Worm (Caenorhabditis elegans) whole organism, early embryonic: ENCODE measurements around the gene enri-1.

ENCODE experiments used
- B0310.2 ChIP-seq: sonication (generic microtip); optimal IDR thresholded peaks from 2 replicates; lab custom pipeline; 2016; ENCODE audit warnings: mild to moderate bottlenecking, missing genetic modification characterization, missing compliant biosample characterization
- F13C5.2 ChIP-seq: sonication (generic microtip); optimal IDR thresholded peaks from 2 replicates; lab custom pipeline; 2017; ENCODE audit warnings: mild to moderate bottlenecking, missing genetic modification characterization, inconsistent platforms, missing compliant biosample characterization
- aly-1 ChIP-seq: sonication (generic microtip); optimal IDR thresholded peaks from 2 replicates; lab custom pipeline; 2016; ENCODE audit warnings: missing genetic modification characterization, missing compliant biosample characterization
- ama-1 ChIP-seq: fragments of 150-350 bp; optimal IDR thresholded peaks from 2 replicates; lab custom pipeline; 2014
- ceh-13 ChIP-seq: fragments of 200-800 bp; sonication (Bioruptor generic); optimal IDR thresholded peaks from 2 replicates; lab custom pipeline; 2018; ENCODE audit warnings: mild to moderate bottlenecking, missing genetic modification characterization, missing compliant biosample characterization
- ceh-36 ChIP-seq: sonication (generic microtip); optimal IDR thresholded peaks from 2 replicates; lab custom pipeline; 2016; ENCODE audit warnings: missing genetic modification characterization, inconsistent platforms, missing compliant biosample characterization
- ets-7 ChIP-seq: sonication (generic microtip); optimal IDR thresholded peaks from 2 replicates; lab custom pipeline; 2016; ENCODE audit warnings: missing genotype, missing genetic modification characterization, missing compliant biosample characterization
- flt-1 ChIP-seq: fragments of 200-800 bp; sonication (Bioruptor generic); IDR thresholded peaks from 2 replicates; pipeline ENCODE4 v1.3.6; 2022; ENCODE audit warnings: missing genetic modification characterization, missing compliant biosample characterization
- hmbx-1 ChIP-seq: sonication (generic microtip); optimal IDR thresholded peaks from 2 replicates; lab custom pipeline; 2016; ENCODE audit warnings: mild to moderate bottlenecking, missing genetic modification characterization, missing compliant biosample characterization
- hmg-4 ChIP-seq: fragments of 200-800 bp; sonication (Bioruptor generic); optimal IDR thresholded peaks from 2 replicates; lab custom pipeline; 2018; ENCODE audit warnings: mild to moderate bottlenecking, missing genetic modification characterization, missing compliant biosample characterization
- hnd-1 ChIP-seq: sonication (generic microtip); optimal IDR thresholded peaks from 2 replicates; lab custom pipeline; 2016; ENCODE audit warnings: missing genetic modification characterization, missing compliant biosample characterization
- pes-1 ChIP-seq: fragments of 200-800 bp; sonication (Bioruptor generic); IDR thresholded peaks from 2 replicates; pipeline ENCODE4 v1.3.6; 2022; ENCODE audit warnings: missing genetic modification reagents, missing genetic modification characterization, missing compliant biosample characterization
- scrt-1 ChIP-seq: fragments of 200-800 bp; sonication (Bioruptor generic); IDR thresholded peaks from 2 replicates; pipeline ENCODE4 v1.3.6; 2022; ENCODE audit warnings: missing genetic modification characterization, missing compliant biosample characterization
- sea-1 ChIP-seq: fragments of 200-800 bp; sonication (Bioruptor generic); conservative IDR thresholded peaks from 2 replicates; pipeline ENCODE4 v1.3.6; 2022; ENCODE audit warnings: missing genetic modification characterization, missing compliant biosample characterization
- tbx-11 ChIP-seq: fragments of 200-800 bp; sonication (Bioruptor generic); IDR thresholded peaks from 2 replicates; pipeline ENCODE4 v1.3.6; 2022; ENCODE audit warnings: missing genetic modification characterization, missing compliant biosample characterization
- tbx-37 ChIP-seq: fragments of 200-800 bp; sonication (Bioruptor generic); conservative IDR thresholded peaks from 2 replicates; pipeline ENCODE4 v1.3.6; 2022; ENCODE audit warnings: missing genetic modification reagents, missing genetic modification characterization, missing compliant biosample characterization
- tra-4 ChIP-seq: sonication (generic microtip); optimal IDR thresholded peaks from 2 replicates; lab custom pipeline; 2017; ENCODE audit warnings: missing genetic modification characterization, missing compliant biosample characterization

enri-1 gene

ce11 chrII:2336177-2336576 is 5.2 kb downstream of the enri-1 start:
- no peak for TF ChIP-seq hmbx-1
- TF ChIP-seq ceh-36 (tag; lab: Kevin White, UChicago): peak; percentile 71

DNA sequence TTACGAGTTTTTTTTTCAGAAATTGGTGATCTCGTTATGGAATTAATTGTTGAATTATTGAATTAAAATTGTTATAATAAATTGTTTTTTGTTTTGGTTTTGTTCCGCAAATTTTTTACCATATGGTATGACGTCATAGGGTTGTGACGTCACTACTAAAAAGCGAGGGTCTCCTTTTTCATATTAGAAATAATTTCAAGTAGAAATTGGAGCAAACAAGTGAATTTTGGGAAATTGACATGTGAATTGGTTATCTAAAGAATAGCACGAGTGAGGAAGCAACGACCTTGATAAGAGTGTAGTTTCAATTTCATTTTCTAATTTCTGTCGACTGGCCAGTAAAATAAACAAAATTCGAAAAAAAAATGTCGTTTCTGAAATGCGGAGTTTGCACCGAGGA is 5.8 kb downstream of the enri-1 start, which contains the start of gene F43C11.7:
Gene F43C11.7 (plus strand): TSS at position 326 of the 400 bp plus-strand sequence.
- TF ChIP-seq tbx-11: no peak
- no peak for TF ChIP-seq B0310.2 (tag; lab: Kevin White, UChicago)
- TF ChIP-seq sea-1 (GFP tag; lab: Robert Waterston, UW): no peak
- no peak for TF ChIP-seq ceh-36 (tag; lab: Kevin White, UChicago)
- no peak for TF ChIP-seq hmg-4
- TF ChIP-seq tbx-37 (GFP tag; lab: Robert Waterston, UW): no peak
- no peak for TF ChIP-seq flt-1 (GFP tag; lab: Robert Waterston, UW)
- no peak for TF ChIP-seq F13C5.2 (tag; lab: Kevin White, UChicago)
- TF ChIP-seq pes-1 (GFP tag; lab: Robert Waterston, UW): no peak
- no peak for TF ChIP-seq ama-1
- no peak for TF ChIP-seq ets-7

- TF ChIP-seq sea-1 (GFP tag; lab: Robert Waterston, UW): no peak
- no peak for TF ChIP-seq ceh-13 (GFP tag; lab: Kevin White, UChicago)
- no peak for TF ChIP-seq ceh-36 (tag; lab: Kevin White, UChicago)
- no peak for TF ChIP-seq scrt-1 (GFP tag; lab: Robert Waterston, UW)
- TF ChIP-seq hnd-1: no peak
- no peak for TF ChIP-seq hmg-4
- no peak for TF ChIP-seq F13C5.2 (tag; lab: Kevin White, UChicago)
- TF ChIP-seq tra-4 (tag; lab: Kevin White, UChicago): no peak
- TF ChIP-seq tbx-11: no peak
- no peak for TF ChIP-seq flt-1 (GFP tag; lab: Robert Waterston, UW)
- TF ChIP-seq pes-1 (GFP tag; lab: Robert Waterston, UW): no peak
- TF ChIP-seq hmbx-1: no peak
- TF ChIP-seq ets-7: no peak
These were observed 9.2 kb downstream of the enri-1 start, which contains the start of gene F43C11.8 for ce11 chrII:2332220-2332619. Gene F43C11.8, plus strand, starts transcription at chrII:2332520.

DNA sequence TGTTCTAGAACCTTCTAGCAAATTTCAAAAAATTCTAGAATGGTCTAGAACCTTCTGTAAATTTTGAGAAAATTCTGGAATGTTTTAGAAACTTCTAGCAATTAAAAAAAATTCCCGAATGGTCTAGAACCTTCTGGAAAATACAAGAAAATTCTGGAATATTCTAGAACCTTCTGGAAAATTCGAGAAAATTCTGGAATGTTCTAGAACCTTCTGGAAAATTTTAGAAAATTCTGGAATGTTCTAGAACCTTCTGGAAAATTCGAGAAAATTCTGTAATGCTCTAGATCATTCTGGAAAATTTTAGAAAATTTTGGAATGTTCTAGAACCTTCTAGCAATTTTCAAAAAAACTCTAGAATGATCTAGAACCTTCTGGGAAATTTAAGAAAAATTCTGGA is 11.0 kb downstream of the enri-1 start:
- TF ChIP-seq pes-1 (GFP tag; lab: Robert Waterston, UW): no peak
- no peak for TF ChIP-seq F13C5.2 (tag; lab: Kevin White, UChicago)
- TF ChIP-seq ama-1: no peak
- TF ChIP-seq ets-7: no peak

- no peak for TF ChIP-seq scrt-1 (GFP tag; lab: Robert Waterston, UW)
- TF ChIP-seq hmg-4: no peak
- no peak for TF ChIP-seq flt-1 (GFP tag; lab: Robert Waterston, UW)
- no peak for TF ChIP-seq ceh-36 (tag; lab: Kevin White, UChicago)
- no peak for TF ChIP-seq hnd-1
- no peak for TF ChIP-seq ceh-13 (GFP tag; lab: Kevin White, UChicago)
- no peak for TF ChIP-seq tra-4 (tag; lab: Kevin White, UChicago)
- no peak for TF ChIP-seq aly-1 (tag; lab: Kevin White, UChicago)
- TF ChIP-seq sea-1 (GFP tag; lab: Robert Waterston, UW): no peak
- TF ChIP-seq pes-1 (GFP tag; lab: Robert Waterston, UW): no peak
- TF ChIP-seq ets-7: no peak
- TF ChIP-seq hmbx-1: no peak
- no peak for TF ChIP-seq tbx-11
These were observed 12.4 kb downstream of the enri-1 start, which contains the start of the genes ZK1240.8 and ZK1240.1 for ce11 chrII:2328963-2329442. Gene ZK1240.8, minus strand, starts transcription at chrII:2329063. Gene ZK1240.1, plus strand, starts transcription at chrII:2329392.

- TF ChIP-seq B0310.2 (tag; lab: Kevin White, UChicago) (no peak), tbx-37 (GFP tag; lab: Robert Waterston, UW) (no peak), ets-7 (no peak), aly-1 (tag; lab: Kevin White, UChicago) (no peak), hmbx-1 (no peak), hmg-4 (no peak), flt-1 (GFP tag; lab: Robert Waterston, UW) (no peak), pes-1 (GFP tag; lab: Robert Waterston, UW) (no peak), ama-1 (no peak), F13C5.2 (tag; lab: Kevin White, UChicago) (no peak), tra-4 (tag; lab: Kevin White, UChicago) (no peak), sea-1 (GFP tag; lab: Robert Waterston, UW) (no peak), ceh-36 (tag; lab: Kevin White, UChicago) (no peak), hnd-1 (no peak)
These were observed 16.5 kb downstream of the enri-1 start, which contains the start of gene ZK1240.11 for ce11 chrII:2324956-2325355. Gene ZK1240.11, plus strand, starts transcription at chrII:2325256.

DNA sequence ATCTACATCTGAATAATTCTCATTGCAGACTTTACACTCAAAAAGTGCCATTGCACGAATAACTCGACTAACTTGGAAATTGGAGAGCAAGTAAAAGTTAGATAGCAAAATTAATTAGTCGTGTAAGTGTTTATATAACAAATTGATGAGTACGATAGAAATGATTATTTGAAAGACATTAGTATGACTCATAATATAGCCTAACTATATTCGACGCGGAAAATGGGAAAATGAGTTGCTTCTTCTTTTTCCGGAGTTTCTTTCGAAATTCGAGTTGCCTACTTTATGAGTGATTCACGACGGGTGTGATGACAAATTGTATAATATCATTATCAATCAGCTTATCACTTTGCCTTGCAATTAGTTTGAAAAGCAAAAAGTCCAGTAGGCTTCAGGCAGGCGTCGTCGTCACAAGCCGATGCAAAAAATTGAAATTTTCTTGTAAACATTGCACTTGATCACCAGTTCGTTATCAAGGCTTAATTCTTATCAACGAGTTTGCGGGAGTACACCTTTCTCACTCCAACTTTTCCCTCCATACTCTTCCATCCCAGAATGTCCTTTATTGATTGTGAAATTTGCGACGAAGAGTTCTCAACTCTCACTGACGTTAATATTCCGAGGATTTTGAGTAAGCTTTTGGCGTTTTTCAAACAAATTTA is 18.4 kb downstream of the enri-1 start, which contains the start of the genes ZK1240.6 and ZK1240.2:
Gene ZK1240.6 (minus strand): TSS at position 51 of the 662 bp plus-strand sequence.
Gene ZK1240.2 (plus strand): TSS at position 520 of the 662 bp plus-strand sequence.
- TF ChIP-seq flt-1 (GFP tag; lab: Robert Waterston, UW) (no peak), tbx-37 (GFP tag; lab: Robert Waterston, UW) (no peak), hmg-4 (no peak), sea-1 (GFP tag; lab: Robert Waterston, UW) (no peak), scrt-1 (GFP tag; lab: Robert Waterston, UW) (no peak), tbx-11 (no peak), tra-4 (tag; lab: Kevin White, UChicago) (no peak), B0310.2 (tag; lab: Kevin White, UChicago) (no peak), hmbx-1 (no peak), F13C5.2 (tag; lab: Kevin White, UChicago) (no peak), ets-7 (no peak), hnd-1 (no peak)

DNA sequence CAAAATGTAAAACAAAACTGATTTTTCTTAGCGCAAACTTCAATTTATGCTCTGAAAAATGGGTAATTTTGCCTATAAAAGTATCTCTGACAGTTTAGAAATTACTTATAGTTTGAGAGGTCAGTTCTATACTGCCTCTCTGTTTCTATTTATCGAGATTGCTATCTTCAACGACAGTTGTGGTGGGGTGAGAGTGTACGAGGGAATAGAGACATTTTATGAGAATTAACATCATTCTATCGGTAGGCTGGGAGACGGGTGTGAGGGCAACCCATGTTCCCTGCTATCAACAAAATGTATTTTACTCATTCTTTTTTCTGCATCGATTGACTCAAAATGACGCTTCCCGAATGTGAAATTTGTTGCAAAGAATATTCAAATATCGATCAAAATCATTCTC is 21.3 kb downstream of the enri-1 start, which contains the start of gene ZK1240.3:
Gene ZK1240.3 (plus strand): TSS at position 238 of the 400 bp plus-strand sequence.
- TF ChIP-seq hnd-1: no peak
- TF ChIP-seq hmg-4: no peak
- TF ChIP-seq tbx-37 (GFP tag; lab: Robert Waterston, UW): no peak
- TF ChIP-seq ceh-13 (GFP tag; lab: Kevin White, UChicago): no peak
- TF ChIP-seq ama-1: no peak
- TF ChIP-seq hmbx-1: no peak
